1 worm cellular context compared by ENCODE assay signal in genomic region chrII:11015734-11016133, ce11.
TF ChIP-seq lines count a peak whose summit lies in the region.

No protein-coding gene starts in this region.

TF ChIP-seq in whole organism, L4 larva, 104 proteins besides CTCF, POLR2A, EP300 and RAD21 (continued from another document):
- TF ChIP-seq pha-4 (GFP tag; IDR thresholded peaks at IDR 0.05; lab: Robert Waterston, UW): peak; percentile 84; the same call in 1 of the 2 replicates
- TF ChIP-seq pha-4 (tag; optimal IDR thresholded peaks at IDR 0.05; lab: Kevin White, UChicago): no peak
- no peak for TF ChIP-seq lin-1 (GFP tag; IDR thresholded peaks at IDR 0.05; lab: Robert Waterston, UW)
- TF ChIP-seq Y48G9A.11 (GFP tag; IDR thresholded peaks at IDR 0.05; lab: Robert Waterston, UW): no peak
- no peak for TF ChIP-seq daf-19 (GFP tag; conservative IDR thresholded peaks at IDR 0.05; lab: Robert Waterston, UW)
- no peak for TF ChIP-seq Y75B8A.6 (GFP tag; IDR thresholded peaks at IDR 0.05; lab: Robert Waterston, UW)
- no peak for TF ChIP-seq pqm-1 (tag; optimal IDR thresholded peaks at IDR 0.05; lab: Kevin White, UChicago)
- TF ChIP-seq nhr-42 (GFP tag; IDR thresholded peaks at IDR 0.05; lab: Robert Waterston, UW): no peak
- no peak for TF ChIP-seq lin-13 (GFP tag; optimal IDR thresholded peaks at IDR 0.05; lab: Kevin White, UChicago)
- no peak for TF ChIP-seq ceh-82 (tag; optimal IDR thresholded peaks at IDR 0.05; lab: Kevin White, UChicago)
- TF ChIP-seq R02D3.7 (tag; optimal IDR thresholded peaks at IDR 0.05; lab: Kevin White, UChicago): no peak
- TF ChIP-seq ces-1 (GFP tag; optimal IDR thresholded peaks at IDR 0.05; lab: Kevin White, UChicago): no peak
- TF ChIP-seq mdl-1 (tag; optimal IDR thresholded peaks at IDR 0.05; lab: Kevin White, UChicago): no peak
- no peak for TF ChIP-seq Y105C5A.15 (GFP tag; IDR thresholded peaks at IDR 0.05; lab: Robert Waterston, UW)
- no peak for TF ChIP-seq nhr-28 (tag; optimal IDR thresholded peaks at IDR 0.05; lab: Kevin White, UChicago)
- TF ChIP-seq ceh-62 (tag; optimal IDR thresholded peaks at IDR 0.05; lab: Kevin White, UChicago): no peak
- no peak for TF ChIP-seq ceh-20 (GFP tag; IDR thresholded peaks at IDR 0.05; lab: Robert Waterston, UW)
- peak; percentile 10 for TF ChIP-seq hlh-11 (tag; optimal IDR thresholded peaks at IDR 0.05; lab: Kevin White, UChicago)
TF ChIP-seq in whole organism, L4 larva: peak in this region for 12.
